Fruit fly (Drosophila melanogaster): ENCODE measurements around the gene CG17375.

CG17375 gene

DNA sequence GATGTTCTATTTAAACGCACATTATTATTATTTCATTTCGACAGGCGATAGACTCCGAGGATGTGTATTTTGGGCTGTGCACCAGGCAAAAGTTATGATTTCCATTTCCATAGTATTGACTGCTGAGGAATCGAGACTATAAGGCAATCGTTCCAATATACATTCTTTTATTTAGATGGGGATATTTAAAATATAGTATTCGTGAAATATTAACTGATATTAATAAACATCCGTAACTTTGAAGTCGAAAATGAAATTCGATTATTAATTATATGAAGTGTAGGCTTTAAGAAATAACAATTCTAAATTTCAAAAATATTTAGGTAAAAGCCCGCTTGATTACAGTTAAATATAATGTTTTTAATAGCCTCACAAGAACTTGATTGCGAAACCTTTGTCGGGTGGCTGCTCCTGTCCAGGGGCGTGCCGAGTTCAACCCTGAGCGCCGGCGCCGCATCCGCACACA, 24.7 kb upstream of the CG17375 start (continued):
- TF ChIP-seq Xrp1 (GFP tag; IDR thresholded peaks at IDR 0.05) (peak; percentile 81), Sox100B (GFP tag; optimal IDR thresholded peaks at IDR 0.05) (peak; percentile 78), CG17361 (GFP tag; IDR thresholded peaks at IDR 0.05) (peak; percentile 86), CG11695 (GFP tag; IDR thresholded peaks at IDR 0.05) (0 out of 3 replicates have a peak, but pooled peaks have one; percentile 54), odd (GFP tag; optimal IDR thresholded peaks at IDR 0.05) (peak; percentile 62), CG7372 (GFP tag; IDR thresholded peaks at IDR 0.05) (no peak), dati (GFP tag; IDR thresholded peaks at IDR 0.05) (no peak), CG10543 (GFP tag; optimal IDR thresholded peaks at IDR 0.05) (peak; percentile 17), CG6683 (GFP tag; optimal IDR thresholded peaks at IDR 0.05) (peak; percentile 11), Max (GFP tag; optimal IDR thresholded peaks at IDR 0.05) (peak; percentile 28), CG8388 (GFP tag; optimal IDR thresholded peaks at IDR 0.05) (peak; percentile 42), nmo (GFP tag; optimal IDR thresholded peaks at IDR 0.05) (peak; percentile 68)

DNA sequence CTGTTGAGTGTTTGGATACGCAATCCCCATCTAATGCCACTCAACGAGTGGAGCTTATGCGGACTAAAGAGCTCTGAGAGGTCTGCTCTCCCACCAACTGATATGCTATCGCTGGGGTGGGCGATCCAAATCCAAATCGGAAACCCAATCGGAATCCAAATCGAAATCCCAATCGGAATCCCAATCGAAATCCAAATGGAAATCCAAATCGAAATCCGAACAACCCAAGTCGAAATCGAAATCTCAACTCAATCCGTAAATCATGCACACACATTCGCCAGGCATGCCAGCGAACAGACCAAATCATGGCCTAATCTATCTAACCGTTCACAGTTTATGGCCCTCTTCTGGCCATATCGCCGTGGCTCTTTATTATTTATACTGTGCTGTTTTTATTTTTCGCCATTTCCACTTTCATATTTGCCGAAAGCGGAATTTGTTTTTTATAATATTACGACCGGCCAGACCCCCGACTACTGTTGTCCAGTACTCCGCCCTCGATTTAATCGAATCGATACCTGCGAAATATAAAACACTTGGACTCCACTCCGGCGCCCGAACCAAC, 22.0 kb upstream of the CG17375 start:
- TF ChIP-seq emc (GFP tag; optimal IDR thresholded peaks at IDR 0.05), result no peak
- no peak for TF ChIP-seq salm (tag; optimal IDR thresholded peaks at IDR 0.05)
- no peak for TF ChIP-seq tin (GFP tag; optimal IDR thresholded peaks at IDR 0.05)
- no peak for TF ChIP-seq sima (GFP tag; optimal IDR thresholded peaks at IDR 0.05)
- no peak for TF ChIP-seq Gug (GFP tag; IDR thresholded peaks at IDR 0.05)
- no peak for TF ChIP-seq Mad (GFP tag; optimal IDR thresholded peaks at IDR 0.05)
- TF ChIP-seq repo (GFP tag; optimal IDR thresholded peaks at IDR 0.05), result no peak
- no peak for TF ChIP-seq dpn (GFP tag; optimal IDR thresholded peaks at IDR 0.05)
- TF ChIP-seq nom (GFP tag; optimal IDR thresholded peaks at IDR 0.05), result no peak
- TF ChIP-seq CG2202 (tag; optimal IDR thresholded peaks at IDR 0.05), result no peak
- peak; percentile 37; the same call in 1 of the 2 replicates for TF ChIP-seq ham (GFP tag; IDR thresholded peaks at IDR 0.05)
- no peak for TF ChIP-seq CG14441 (GFP tag; IDR thresholded peaks at IDR 0.05)
- TF ChIP-seq grn (GFP tag; optimal IDR thresholded peaks at IDR 0.05), result peak; percentile 60
- TF ChIP-seq CrebB (tag; optimal IDR thresholded peaks at IDR 0.05), result no peak
- no peak for TF ChIP-seq Dip2 (GFP tag; IDR thresholded peaks at IDR 0.05)
- no peak for TF ChIP-seq CG11093 (GFP tag; IDR thresholded peaks at IDR 0.05)
- TF ChIP-seq esg (GFP tag; conservative IDR thresholded peaks at IDR 0.05), result no peak
- TF ChIP-seq jumu (GFP tag; optimal IDR thresholded peaks at IDR 0.05), result no peak
- peak; percentile 63 for TF ChIP-seq sens-2 (GFP tag; IDR thresholded peaks at IDR 0.05)
- no peak for TF ChIP-seq gfzf (GFP tag; optimal IDR thresholded peaks at IDR 0.05)
- no peak for TF ChIP-seq Med (GFP tag)
- no peak for TF ChIP-seq CG3407 (GFP tag; optimal IDR thresholded peaks at IDR 0.05)
- no peak for TF ChIP-seq Atf3 (GFP tag; optimal IDR thresholded peaks at IDR 0.05)
- no peak for TF ChIP-seq lab (GFP tag; optimal IDR thresholded peaks at IDR 0.05)
- TF ChIP-seq chn (GFP tag; optimal IDR thresholded peaks at IDR 0.05), result no peak
- no peak for TF ChIP-seq lov (optimal IDR thresholded peaks at IDR 0.05)
- TF ChIP-seq lov (GFP tag; IDR thresholded peaks at IDR 0.05), result no peak
- no peak for TF ChIP-seq tll (GFP tag; optimal IDR thresholded peaks at IDR 0.05)
- TF ChIP-seq NC2α (GFP tag; optimal IDR thresholded peaks at IDR 0.05), result no peak
- no peak for TF ChIP-seq tx (GFP tag; optimal IDR thresholded peaks at IDR 0.05)
- peak; percentile 84 for TF ChIP-seq exex (tag; optimal IDR thresholded peaks at IDR 0.05)
- TF ChIP-seq CG2875 (GFP tag; optimal IDR thresholded peaks at IDR 0.05), result no peak
- no peak for TF ChIP-seq CG6813 (GFP tag; optimal IDR thresholded peaks at IDR 0.05)
- no peak for TF ChIP-seq ERR (GFP tag; optimal IDR thresholded peaks at IDR 0.05)
- peak; percentile 52 for TF ChIP-seq sd (tag; optimal IDR thresholded peaks at IDR 0.05)
- TF ChIP-seq CG10959 (GFP tag; IDR thresholded peaks at IDR 0.05), result no peak
- TF ChIP-seq Gsc (GFP tag; IDR thresholded peaks at IDR 0.05), result no peak
- TF ChIP-seq fd3F (GFP tag; optimal IDR thresholded peaks at IDR 0.05), result no peak
- no peak for TF ChIP-seq CG11456 (GFP tag; IDR thresholded peaks at IDR 0.05)
